Fruit fly (Drosophila melanogaster): Measurements from ENCODE around the gene CG7058.
A peak's percentile ranks its signal among the peaks of the same experiment; 100 is the strongest.

CG7058 gene

DNA sequence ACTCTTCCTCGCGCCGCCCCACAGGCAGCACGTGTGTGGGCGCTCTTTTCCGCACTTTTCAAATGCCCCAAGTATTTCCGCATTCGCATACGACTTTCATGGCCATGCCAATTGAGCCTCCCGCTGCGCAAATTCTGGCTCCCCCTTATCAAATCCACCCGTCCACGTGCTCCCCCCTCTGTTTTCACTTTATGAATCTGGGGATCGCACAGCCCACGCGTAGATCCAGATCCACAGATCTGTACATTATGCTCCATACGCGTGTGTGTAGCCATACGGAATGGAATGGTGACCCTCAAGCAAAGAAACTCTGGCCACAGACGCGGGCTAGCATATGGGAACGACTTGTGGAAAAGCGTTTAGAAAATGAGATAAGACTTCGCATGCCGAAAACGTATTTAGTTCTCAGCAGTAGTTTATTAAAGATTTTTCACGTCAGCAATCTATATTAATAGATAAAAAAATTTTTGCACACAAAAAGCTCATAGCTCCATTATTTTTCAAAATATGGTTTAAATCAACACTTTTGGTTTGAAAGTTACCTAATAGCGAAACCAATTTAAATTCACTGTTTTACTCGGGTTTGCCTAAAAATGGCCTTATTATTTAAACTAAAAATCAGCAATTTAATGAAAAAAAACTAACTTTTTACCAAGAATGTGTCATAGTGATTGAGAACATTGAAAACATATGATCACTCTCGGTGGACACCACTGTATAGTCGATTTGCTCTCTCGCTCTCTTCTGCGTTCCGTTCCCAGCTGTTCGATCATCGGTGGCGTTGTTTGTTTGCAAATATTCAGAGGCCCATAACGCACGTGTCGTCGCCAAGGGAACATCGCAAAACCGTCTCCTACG is 16.9 kb upstream of the CG7058 start:
- TF ChIP-seq psq (optimal IDR thresholded peaks at IDR 0.05) = no peak
- TF ChIP-seq Myc (optimal IDR thresholded peaks at IDR 0.05) = no peak
- TF ChIP-seq h (optimal IDR thresholded peaks at IDR 0.05) = peak; percentile 63
- no peak for TF ChIP-seq insv (optimal IDR thresholded peaks at IDR 0.05)
- no peak for TF ChIP-seq Sin3A (optimal IDR thresholded peaks at IDR 0.05)
- TF ChIP-seq ttk (optimal IDR thresholded peaks at IDR 0.05) = no peak

DNA sequence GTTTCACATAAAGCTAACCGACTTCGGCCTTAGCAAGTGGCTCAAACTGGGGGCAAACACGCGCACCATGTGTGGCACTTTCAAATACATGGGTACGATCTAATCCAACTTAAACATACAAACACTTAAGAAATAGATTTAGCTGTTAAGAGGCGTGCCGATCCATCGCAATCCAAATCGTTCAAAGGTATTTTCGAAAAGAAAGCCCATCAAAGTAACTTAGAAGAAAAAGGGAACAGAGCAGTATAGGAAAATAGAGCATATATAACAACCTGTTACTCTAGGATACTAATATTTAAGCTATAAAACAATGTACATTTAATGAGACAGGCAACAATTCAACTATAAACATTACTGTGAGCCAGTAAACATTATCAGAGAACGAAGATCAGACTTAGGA is 15.1 kb upstream of the CG7058 start, which contains the start of gene Atg101:
TSS of gene Atg101 (plus strand) at position 301 of the 400 bp plus-strand sequence.
- no peak for TF ChIP-seq Myc (optimal IDR thresholded peaks at IDR 0.05)
- TF ChIP-seq insv (optimal IDR thresholded peaks at IDR 0.05) = no peak
- TF ChIP-seq ttk (optimal IDR thresholded peaks at IDR 0.05) = no peak
- TF ChIP-seq psq (optimal IDR thresholded peaks at IDR 0.05) = no peak
- TF ChIP-seq h (optimal IDR thresholded peaks at IDR 0.05) = no peak
- TF ChIP-seq Sin3A (optimal IDR thresholded peaks at IDR 0.05) = no peak

- no peak for TF ChIP-seq h (optimal IDR thresholded peaks at IDR 0.05)
These were observed 8.9 kb upstream of the CG7058 start, which contains the start of gene bnb for dm6 chrX:18797567-18797966. TSS of gene bnb (minus strand) at chrX:18797687.

DNA sequence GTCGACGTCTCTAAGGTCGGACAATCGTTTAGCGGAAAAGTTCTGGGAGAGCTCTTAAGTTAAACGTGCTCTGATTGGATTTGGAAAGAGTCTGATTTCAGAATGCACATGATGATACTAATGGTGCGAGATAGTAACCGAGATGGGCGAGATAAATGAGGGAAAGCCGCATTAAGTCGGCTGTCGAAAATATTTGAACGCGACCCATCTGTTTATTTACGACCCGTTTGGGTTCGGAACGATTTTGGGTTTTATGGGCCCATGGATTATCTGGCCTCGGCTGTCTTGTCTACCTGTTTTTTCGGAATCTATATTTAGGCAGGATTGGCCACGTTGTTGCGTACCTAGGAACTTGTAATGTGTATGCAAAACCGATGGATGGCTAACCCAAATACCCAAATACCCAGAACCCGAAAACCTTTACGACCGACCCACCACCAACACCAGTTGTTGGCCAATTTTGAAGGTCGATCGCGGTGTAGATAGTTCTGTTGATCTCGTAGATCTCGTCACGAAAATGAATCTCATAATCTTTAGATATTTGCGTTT is 7.1 kb upstream of the CG7058 start:
- no peak for TF ChIP-seq Myc (optimal IDR thresholded peaks at IDR 0.05)
- no peak for TF ChIP-seq ttk (optimal IDR thresholded peaks at IDR 0.05)
- no peak for TF ChIP-seq insv (optimal IDR thresholded peaks at IDR 0.05)
- TF ChIP-seq psq (optimal IDR thresholded peaks at IDR 0.05) = no peak
- no peak for TF ChIP-seq Sin3A (optimal IDR thresholded peaks at IDR 0.05)
- TF ChIP-seq h (optimal IDR thresholded peaks at IDR 0.05) = no peak

dm6 chrX:18800167-18800566 is 6.3 kb upstream of the CG7058 start:
- TF ChIP-seq ttk (optimal IDR thresholded peaks at IDR 0.05) (no peak), Myc (optimal IDR thresholded peaks at IDR 0.05) (no peak), h (optimal IDR thresholded peaks at IDR 0.05) (no peak), insv (optimal IDR thresholded peaks at IDR 0.05) (no peak), Sin3A (optimal IDR thresholded peaks at IDR 0.05) (no peak), psq (optimal IDR thresholded peaks at IDR 0.05) (no peak)

dm6 chrX:18801293-18801692 is 5.2 kb upstream of the CG7058 start:
- TF ChIP-seq insv (optimal IDR thresholded peaks at IDR 0.05) = no peak
- no peak for TF ChIP-seq Myc (optimal IDR thresholded peaks at IDR 0.05)
- TF ChIP-seq ttk (optimal IDR thresholded peaks at IDR 0.05) = no peak
- TF ChIP-seq Sin3A (optimal IDR thresholded peaks at IDR 0.05) = no peak
- no peak for TF ChIP-seq psq (optimal IDR thresholded peaks at IDR 0.05)
- no peak for TF ChIP-seq h (optimal IDR thresholded peaks at IDR 0.05)

DNA sequence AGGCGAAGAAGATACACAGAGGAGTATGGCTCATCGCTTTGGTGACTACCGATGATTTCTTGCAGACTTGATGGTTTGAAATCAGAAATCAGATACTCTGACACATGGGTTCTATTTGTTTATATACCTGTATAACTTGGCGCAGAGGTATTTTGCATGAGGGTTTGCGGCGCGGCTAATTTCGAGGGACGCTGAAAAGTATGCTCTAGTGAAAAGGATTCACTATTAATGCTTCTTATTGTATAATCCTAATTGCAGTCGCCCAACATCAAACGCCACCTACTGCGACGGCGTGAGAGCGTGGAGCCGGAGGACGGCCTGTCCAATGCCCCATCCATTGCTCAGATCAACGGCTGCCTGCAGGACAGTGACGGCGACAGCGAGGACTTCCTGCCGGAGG is 1.5 kb upstream of the CG7058 start:
- no peak for TF ChIP-seq ttk (optimal IDR thresholded peaks at IDR 0.05)
- TF ChIP-seq Myc (optimal IDR thresholded peaks at IDR 0.05) = no peak
- no peak for TF ChIP-seq psq (optimal IDR thresholded peaks at IDR 0.05)
- no peak for TF ChIP-seq h (optimal IDR thresholded peaks at IDR 0.05)
- no peak for TF ChIP-seq insv (optimal IDR thresholded peaks at IDR 0.05)
- TF ChIP-seq Sin3A (optimal IDR thresholded peaks at IDR 0.05) = no peak

DNA sequence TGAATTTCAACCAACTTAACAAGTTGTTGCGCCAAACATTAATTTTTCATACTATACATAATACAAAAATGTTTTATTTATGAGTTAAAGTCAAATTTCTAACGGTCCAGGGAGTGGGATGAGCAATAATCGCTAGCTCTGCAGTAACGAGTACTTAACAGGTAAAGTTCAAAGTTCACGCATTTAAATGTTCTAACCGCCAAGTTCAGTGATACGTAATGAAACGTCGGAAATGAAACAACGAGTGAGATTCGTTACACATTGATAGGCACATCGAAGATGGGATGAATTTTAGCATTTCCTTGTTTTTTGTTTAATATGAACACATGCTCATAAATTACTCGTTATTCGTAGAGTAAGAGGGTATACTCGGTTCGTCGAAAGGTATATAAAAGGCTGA is 5.6 kb downstream of the CG7058 start:
- TF ChIP-seq ttk (optimal IDR thresholded peaks at IDR 0.05) = no peak
- TF ChIP-seq h (optimal IDR thresholded peaks at IDR 0.05) = no peak
- no peak for TF ChIP-seq psq (optimal IDR thresholded peaks at IDR 0.05)
- TF ChIP-seq Sin3A (optimal IDR thresholded peaks at IDR 0.05) = no peak
- no peak for TF ChIP-seq Myc (optimal IDR thresholded peaks at IDR 0.05)
- no peak for TF ChIP-seq insv (optimal IDR thresholded peaks at IDR 0.05)

DNA sequence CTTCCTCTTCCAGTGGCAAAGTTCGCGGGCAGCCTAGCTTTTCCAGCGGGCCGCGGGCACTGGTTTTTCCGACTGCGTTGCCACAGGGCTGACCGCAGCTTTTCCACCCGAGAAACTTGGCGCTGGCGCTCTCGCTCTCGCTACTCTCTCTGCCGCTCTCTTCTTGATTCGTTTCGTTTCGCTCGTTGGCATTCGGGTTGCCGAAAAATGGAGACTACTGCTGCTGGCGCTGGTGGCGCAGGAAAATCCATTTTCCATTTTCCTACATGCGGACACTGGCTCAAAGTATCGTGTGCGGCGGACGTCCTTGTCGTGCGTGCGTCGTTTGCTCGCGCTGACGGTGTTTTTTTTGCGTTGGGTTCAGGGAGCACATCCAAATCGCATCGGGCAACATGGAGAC is 6.6 kb downstream of the CG7058 start, which contains the start of gene CG42450:
TSS of gene CG42450 (plus strand) at position 249 of the 400 bp plus-strand sequence.
- TF ChIP-seq h (optimal IDR thresholded peaks at IDR 0.05) = no peak
- TF ChIP-seq psq (optimal IDR thresholded peaks at IDR 0.05) = no peak
- no peak for TF ChIP-seq insv (optimal IDR thresholded peaks at IDR 0.05)
- no peak for TF ChIP-seq ttk (optimal IDR thresholded peaks at IDR 0.05)
- TF ChIP-seq Myc (optimal IDR thresholded peaks at IDR 0.05) = no peak
- TF ChIP-seq Sin3A (optimal IDR thresholded peaks at IDR 0.05) = no peak

DNA sequence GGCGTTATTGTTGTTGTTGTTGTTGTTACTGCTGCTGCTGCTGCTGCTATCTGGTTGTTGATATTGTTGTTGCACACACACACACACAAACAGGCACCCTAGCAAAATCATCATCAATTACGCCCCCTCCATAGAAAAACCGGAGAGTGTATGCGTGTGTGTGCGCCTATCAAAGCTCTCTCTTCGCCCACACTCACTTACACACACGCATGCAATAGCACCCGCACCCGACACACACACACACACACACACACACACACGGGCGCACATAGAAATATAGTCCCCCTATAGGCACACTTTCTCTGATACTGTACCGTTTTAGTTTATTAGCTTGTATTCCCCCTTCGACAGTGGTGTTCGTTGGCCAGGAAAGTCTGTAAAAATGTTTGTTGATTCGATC is 7.9 kb downstream of the CG7058 start:
- TF ChIP-seq Sin3A (optimal IDR thresholded peaks at IDR 0.05) = no peak
- TF ChIP-seq insv (optimal IDR thresholded peaks at IDR 0.05) = no peak
- TF ChIP-seq psq (optimal IDR thresholded peaks at IDR 0.05) = no peak

dm6 chrX:18814944-18815343 is 8.4 kb downstream of the CG7058 start:
- no peak for TF ChIP-seq Sin3A (optimal IDR thresholded peaks at IDR 0.05)
- no peak for TF ChIP-seq ttk (optimal IDR thresholded peaks at IDR 0.05)
- TF ChIP-seq insv (optimal IDR thresholded peaks at IDR 0.05) = no peak
- no peak for TF ChIP-seq h (optimal IDR thresholded peaks at IDR 0.05)
- TF ChIP-seq psq (optimal IDR thresholded peaks at IDR 0.05) = no peak
- no peak for TF ChIP-seq Myc (optimal IDR thresholded peaks at IDR 0.05)

DNA sequence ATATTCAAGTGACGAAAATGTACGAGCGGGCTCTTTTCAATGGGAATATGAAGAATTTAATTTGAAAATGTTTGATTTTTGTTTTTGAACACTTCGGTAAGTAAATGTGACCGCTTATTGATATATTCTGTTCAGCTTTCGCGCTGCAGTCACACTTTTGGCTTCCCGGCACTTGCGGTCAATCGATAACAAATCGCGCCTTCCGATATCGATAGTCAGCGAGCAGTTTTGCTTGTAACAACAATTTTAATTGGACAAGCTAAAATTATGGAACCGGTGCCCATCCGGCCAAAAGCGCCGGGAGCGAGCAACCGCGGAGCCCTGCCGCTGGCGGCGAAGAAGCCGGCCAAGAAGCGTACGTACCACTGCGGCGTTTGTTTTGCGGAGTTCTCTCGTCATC is 23.9 kb downstream of the CG7058 start, which contains the start of gene CG7101:
TSS of gene CG7101 (plus strand) at position 196 of the 400 bp plus-strand sequence.
- TF ChIP-seq psq (optimal IDR thresholded peaks at IDR 0.05) = no peak
- TF ChIP-seq insv (optimal IDR thresholded peaks at IDR 0.05) = no peak
- TF ChIP-seq h (optimal IDR thresholded peaks at IDR 0.05) = no peak
- TF ChIP-seq Sin3A (optimal IDR thresholded peaks at IDR 0.05) = no peak
- TF ChIP-seq Myc (optimal IDR thresholded peaks at IDR 0.05) = no peak
- TF ChIP-seq ttk (optimal IDR thresholded peaks at IDR 0.05) = no peak
